Worm (Caenorhabditis elegans) whole organism, L2 larva: Measurements from ENCODE around the gene ttr-16.

Experiments used
- C34F6.9 ChIP-seq: fragments of 150-350 bp; optimal IDR thresholded peaks from 2 replicates; lab custom pipeline; 2014; ENCODE audit warnings: missing biosample characterization, missing genetic modification characterization
- F13H6.1 ChIP-seq: sonication (generic microtip); optimal IDR thresholded peaks from 2 replicates; lab custom pipeline; 2016; ENCODE audit warnings: missing genetic modification characterization, missing compliant biosample characterization
- Y55F3AM.14 ChIP-seq: fragments of 200-800 bp; sonication (Bioruptor generic); optimal IDR thresholded peaks from 2 replicates; lab custom pipeline; 2018; ENCODE audit warnings: mild to moderate bottlenecking, missing genetic modification characterization, missing compliant biosample characterization
- ZK546.5 ChIP-seq: sonication (generic microtip); optimal IDR thresholded peaks from 2 replicates; lab custom pipeline; 2017; ENCODE audit warnings: missing biosample characterization, missing genetic modification characterization
- alr-1 ChIP-seq: fragments of 150-350 bp; optimal IDR thresholded peaks from 2 replicates; lab custom pipeline; 2014; ENCODE audit warnings: missing biosample characterization, missing genetic modification characterization
- aly-2 ChIP-seq: fragments of 150-350 bp; optimal IDR thresholded peaks from 2 replicates; lab custom pipeline; 2014; ENCODE audit warnings: missing biosample characterization, missing genetic modification characterization
- ama-1 ChIP-seq: fragments of 150-350 bp; optimal IDR thresholded peaks from 2 replicates; lab custom pipeline; 2018; ENCODE audit warnings: inconsistent platforms
- ceh-16 ChIP-seq: fragments of 150-350 bp; optimal IDR thresholded peaks from 2 replicates; lab custom pipeline; 2014; ENCODE audit warnings: missing biosample characterization, missing genetic modification characterization
- ceh-82 ChIP-seq: fragments of 150-350 bp; optimal IDR thresholded peaks from 2 replicates; lab custom pipeline; 2014; ENCODE audit warnings: missing biosample characterization, missing genetic modification characterization
- dmd-4 ChIP-seq: sonication (generic microtip); optimal IDR thresholded peaks from 2 replicates; lab custom pipeline; 2017; ENCODE audit warnings: missing biosample characterization, missing genetic modification characterization
- egl-27 ChIP-seq: sonication (generic microtip); optimal IDR thresholded peaks from 3 replicates; lab custom pipeline; 2017; ENCODE audit warnings: missing biosample characterization, missing genetic modification reagents, missing genetic modification characterization
- elt-1 ChIP-seq: fragments of 150-350 bp; optimal IDR thresholded peaks from 2 replicates; lab custom pipeline; 2014; ENCODE audit warnings: missing biosample characterization, missing genetic modification characterization
- elt-3 ChIP-seq: sonication (generic microtip); optimal IDR thresholded peaks from 2 replicates; lab custom pipeline; 2017; ENCODE audit warnings: missing biosample characterization, missing genetic modification characterization
- gmeb-1 ChIP-seq: fragments of 150-350 bp; optimal IDR thresholded peaks from 2 replicates; lab custom pipeline; 2014; ENCODE audit warnings: missing biosample characterization, missing genetic modification characterization
- lin-11 ChIP-seq: fragments of 150-350 bp; sonication (generic microtip); optimal IDR thresholded peaks from 2 replicates; lab custom pipeline; 2014; ENCODE audit warnings: missing biosample characterization, missing genetic modification characterization, inconsistent platforms, mixed read lengths
- lin-13 ChIP-seq: fragments of 150-350 bp; optimal IDR thresholded peaks from 2 replicates; lab custom pipeline; 2014; ENCODE audit warnings: missing biosample characterization, missing genetic modification reagents, missing genetic modification characterization
- lin-39 ChIP-seq: fragments of 150-350 bp; optimal IDR thresholded peaks from 2 replicates; lab custom pipeline; 2014; ENCODE audit warnings: missing biosample characterization, missing genetic modification reagents, missing genetic modification characterization
- lsy-2 ChIP-seq, 2 experiments: fragments of 150-350 bp in 1 of 2; sonication (generic microtip) in 1 of 2; optimal IDR thresholded peaks; 2 replicates each; lab custom pipeline; 2014 to 2017; ENCODE audit warnings: missing biosample characterization in 2 of 2, missing genetic modification characterization in 2 of 2
- mab-5 ChIP-seq: fragments of 150-350 bp; optimal IDR thresholded peaks from 2 replicates; lab custom pipeline; 2014; ENCODE audit warnings: missing biosample characterization, missing genetic modification characterization
- mbf-1 ChIP-seq: sonication (generic microtip); optimal IDR thresholded peaks from 2 replicates; lab custom pipeline; 2017; ENCODE audit warnings: missing biosample characterization, missing genetic modification characterization
- nhr-10 ChIP-seq: sonication (generic microtip); optimal IDR thresholded peaks from 2 replicates; lab custom pipeline; 2017; ENCODE audit warnings: missing biosample characterization, missing genetic modification characterization
- nhr-12 ChIP-seq: fragments of 150-350 bp; optimal IDR thresholded peaks from 2 replicates; lab custom pipeline; 2014; ENCODE audit warnings: missing biosample characterization, missing genetic modification characterization
- nhr-129 ChIP-seq: fragments of 150-350 bp; optimal IDR thresholded peaks from 2 replicates; lab custom pipeline; 2014; ENCODE audit warnings: missing biosample characterization, missing genetic modification characterization
- nhr-21 ChIP-seq: fragments of 150-350 bp; optimal IDR thresholded peaks from 2 replicates; lab custom pipeline; 2014; ENCODE audit warnings: missing biosample characterization, missing genetic modification characterization
- nhr-237 ChIP-seq: fragments of 150-350 bp; optimal IDR thresholded peaks from 2 replicates; lab custom pipeline; 2014; ENCODE audit warnings: missing biosample characterization, missing genetic modification characterization
- nhr-25 ChIP-seq: fragments of 150-350 bp; sonication (generic microtip); optimal IDR thresholded peaks from 3 replicates; lab custom pipeline; 2014; ENCODE audit warnings: missing biosample characterization, missing genetic modification characterization
- nhr-6 ChIP-seq: fragments of 150-350 bp; optimal IDR thresholded peaks from 2 replicates; lab custom pipeline; 2014; ENCODE audit warnings: missing biosample characterization, missing genetic modification characterization
- nhr-77 ChIP-seq: fragments of 150-350 bp; optimal IDR thresholded peaks from 2 replicates; lab custom pipeline; 2014; ENCODE audit warnings: missing biosample characterization, missing genetic modification characterization
- peb-1 ChIP-seq: fragments of 150-350 bp; optimal IDR thresholded peaks from 2 replicates; lab custom pipeline; 2014; ENCODE audit warnings: missing biosample characterization, missing genetic modification characterization
- skn-1 ChIP-seq: sonication (generic microtip); optimal IDR thresholded peaks from 2 replicates; lab custom pipeline; 2017; ENCODE audit warnings: missing biosample characterization, missing genetic modification characterization
- sma-9 ChIP-seq, 2 experiments: fragments of 150-350 bp in 1 of 2; sonication (generic microtip) in 1 of 2; optimal IDR thresholded peaks; 2 replicates each; lab custom pipeline; 2014 to 2016; ENCODE audit warnings: missing genetic modification characterization in 2 of 2, mild to moderate bottlenecking in 1 of 2, missing biosample characterization in 1 of 2, missing compliant biosample characterization in 1 of 2, missing genetic modification reagents in 1 of 2, moderate library complexity in 1 of 2
- snpc-4 ChIP-seq: fragments of 150-350 bp; optimal IDR thresholded peaks from 2 replicates; lab custom pipeline; 2014; ENCODE audit warnings: missing biosample characterization, missing genetic modification characterization
- unc-62 ChIP-seq: fragments of 150-350 bp; optimal IDR thresholded peaks from 2 replicates; lab custom pipeline; 2014; ENCODE audit warnings: missing biosample characterization, missing genetic modification reagents, missing genetic modification characterization
- zag-1 ChIP-seq: fragments of 150-350 bp; optimal IDR thresholded peaks from 2 replicates; lab custom pipeline; 2014; ENCODE audit warnings: missing biosample characterization, missing genetic modification characterization
- ztf-1 ChIP-seq: fragments of 200-800 bp; sonication (Bioruptor generic); conservative IDR thresholded peaks from 2 replicates; pipeline ENCODE4 v1.3.6; 2022; ENCODE audit warnings: missing genetic modification characterization, missing compliant biosample characterization
- ztf-11 ChIP-seq: sonication (generic microtip); optimal IDR thresholded peaks from 2 replicates; lab custom pipeline; 2017; ENCODE audit warnings: missing biosample characterization, missing genetic modification characterization
- ztf-4 ChIP-seq: fragments of 150-350 bp; optimal IDR thresholded peaks from 2 replicates; lab custom pipeline; 2014; ENCODE audit warnings: missing biosample characterization, missing genetic modification characterization

Gene ttr-16

ce11 chrIV:11082153-11082552 is 18.2 kb upstream of the ttr-16 start, which contains the start of gene let-70:
Gene let-70 (minus strand): TSS chrIV:11082253.
- TF ChIP-seq nhr-12 (no peak), gmeb-1 (tag; lab: Kevin White, UChicago) (no peak), Y55F3AM.14 (GFP tag; lab: Kevin White, UChicago) (no peak), sma-9 (GFP tag; optimal IDR thresholded peaks at IDR 0.05; lab: Kevin White, UChicago) (no peak), sma-9 (tag; optimal IDR thresholded peaks at IDR 0.05; lab: Kevin White, UChicago) (no peak), lsy-2 (tag; optimal IDR thresholded peaks at IDR 0.05; lab: Kevin White, UChicago) (no peak), nhr-129 (tag; lab: Kevin White, UChicago) (peak; percentile 12), lin-11 (tag; lab: Kevin White, UChicago) (no peak), mab-5 (tag; lab: Kevin White, UChicago) (no peak), ztf-11 (tag; lab: Kevin White, UChicago) (no peak)

DNA sequence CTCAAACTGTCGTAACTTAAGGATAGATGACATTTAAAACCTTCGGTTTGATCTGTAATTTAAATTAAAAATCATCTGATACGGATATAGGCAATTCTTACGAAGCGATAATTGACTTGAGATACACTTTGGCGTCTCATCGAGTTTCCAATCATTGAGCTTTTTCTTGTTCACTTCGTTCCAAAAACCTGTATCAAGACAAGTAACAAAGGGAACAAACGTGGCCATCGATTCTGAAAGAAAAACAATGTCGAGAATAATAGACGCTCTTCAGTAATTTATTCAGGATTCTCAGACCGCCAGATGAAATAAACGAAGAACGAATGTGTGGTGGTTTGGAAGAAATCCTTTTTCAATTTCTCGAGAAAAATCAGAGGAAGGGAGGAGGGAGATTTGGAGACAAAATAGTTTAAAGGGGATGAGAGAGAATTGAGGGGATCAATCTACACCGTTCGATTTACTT is 16.9 kb upstream of the ttr-16 start, which contains the start of gene atg-7:
Gene atg-7 (minus strand): TSS at position 233 of the 463 bp plus-strand sequence.
- TF ChIP-seq nhr-6 (no peak), ztf-4 (tag; lab: Kevin White, UChicago) (peak; percentile 41), nhr-77 (tag; lab: Kevin White, UChicago) (no peak), alr-1 (no peak), F13H6.1 (tag; lab: Kevin White, UChicago) (no peak), mbf-1 (tag; lab: Kevin White, UChicago) (no peak), egl-27 (tag; lab: Kevin White, UChicago) (no peak), C34F6.9 (tag; lab: Kevin White, UChicago) (no peak), lin-39 (no peak), lin-13 (peak; percentile 20), ceh-16 (tag; lab: Kevin White, UChicago) (no peak), dmd-4 (tag; lab: Kevin White, UChicago) (no peak), aly-2 (tag; lab: Kevin White, UChicago) (no peak), gmeb-1 (tag; lab: Kevin White, UChicago) (no peak), nhr-129 (tag; lab: Kevin White, UChicago) (peak; percentile 7), lsy-2 (tag; optimal IDR thresholded peaks at IDR 0.05; lab: Kevin White, UChicago) (peak in 1 of 2 experiments; percentile 36), lin-11 (tag; lab: Kevin White, UChicago) (no peak), elt-3 (tag; lab: Kevin White, UChicago) (no peak), ztf-11 (tag; lab: Kevin White, UChicago) (no peak), ztf-1 (GFP tag; lab: Robert Waterston, UW) (no peak), nhr-10 (tag; lab: Kevin White, UChicago) (no peak), ama-1 (peak; percentile 64), zag-1 (tag; lab: Kevin White, UChicago) (no peak), ceh-82 (tag; lab: Kevin White, UChicago) (no peak), skn-1 (no peak), nhr-21 (tag; lab: Kevin White, UChicago) (no peak), nhr-25 (tag; lab: Kevin White, UChicago) (peak; percentile 18), ZK546.5 (no peak), Y55F3AM.14 (GFP tag; lab: Kevin White, UChicago) (peak; percentile 21), sma-9 (GFP tag; optimal IDR thresholded peaks at IDR 0.05; lab: Kevin White, UChicago) (no peak), sma-9 (tag; optimal IDR thresholded peaks at IDR 0.05; lab: Kevin White, UChicago) (no peak), nhr-12 (no peak), nhr-237 (tag; lab: Kevin White, UChicago) (no peak), elt-1 (tag; lab: Kevin White, UChicago) (no peak)

- TF ChIP-seq unc-62 (GFP tag; lab: Kevin White, UChicago): no peak
- no peak for TF ChIP-seq snpc-4 (tag; lab: Kevin White, UChicago)
- TF ChIP-seq elt-1 (tag; lab: Kevin White, UChicago): no peak
- no peak for TF ChIP-seq C34F6.9 (tag; lab: Kevin White, UChicago)
- no peak for TF ChIP-seq ceh-82 (tag; lab: Kevin White, UChicago)
- TF ChIP-seq lin-13: no peak
- no peak for TF ChIP-seq mbf-1 (tag; lab: Kevin White, UChicago)
- no peak for TF ChIP-seq peb-1 (tag; lab: Kevin White, UChicago)
- TF ChIP-seq nhr-25 (tag; lab: Kevin White, UChicago): no peak
Measured at ce11 chrIV:11078482-11078881, 14.5 kb upstream of the ttr-16 start, which contains the start of gene Y5F2A.4. Gene Y5F2A.4 (minus strand): TSS chrIV:11078582.
